Worm (Caenorhabditis elegans) whole organism, young adult: ENCODE data around the gene F49E8.8.

Experiments used
- hmg-1.2 ChIP-seq: fragments of 200-800 bp; sonication (Bioruptor generic); IDR thresholded peaks from 2 replicates; pipeline ENCODE4 v1.3.6; 2022; ENCODE audit warnings: missing genetic modification reagents, missing genetic modification characterization, missing compliant biosample characterization
- hrde-1 ChIP-seq: sonication (generic microtip); optimal IDR thresholded peaks from 2 replicates; lab custom pipeline; 2016; ENCODE audit warnings: missing genetic modification characterization, mild to moderate bottlenecking, missing compliant biosample characterization, moderate library complexity, missing genotype, missing genetic modification reagents, borderline replicate concordance
- mel-28 ChIP-seq: sonication (generic microtip); optimal IDR thresholded peaks from 2 replicates; lab custom pipeline; 2016; ENCODE audit warnings: borderline replicate concordance, mild to moderate bottlenecking, missing genetic modification characterization, missing compliant biosample characterization

ce11 chrIV:7542485-7543001, 13.9 kb upstream of the F49E8.8 start, which contains the start of gene R05G6.10:
- TF ChIP-seq hmg-1.2 (GFP tag; lab: Robert Waterston, UW) (no peak), hrde-1 (tag; lab: Kevin White, UChicago) (no peak), mel-28 (tag; lab: Kevin White, UChicago) (no peak)
